Worm (Caenorhabditis elegans): ENCODE data around the gene acds-10.

- TF ChIP-seq hmg-4 (GFP tag; optimal IDR thresholded peaks at IDR 0.05), result no peak
- TF ChIP-seq tra-4 (tag; optimal IDR thresholded peaks at IDR 0.05), result no peak
- TF ChIP-seq ama-1 (optimal IDR thresholded peaks at IDR 0.05), result no peak
- no peak for TF ChIP-seq B0310.2 (tag; optimal IDR thresholded peaks at IDR 0.05)
- no peak for TF ChIP-seq pes-1 (GFP tag; IDR thresholded peaks at IDR 0.05)
- no peak for TF ChIP-seq flt-1 (GFP tag; IDR thresholded peaks at IDR 0.05)
- TF ChIP-seq hnd-1 (tag; optimal IDR thresholded peaks at IDR 0.05), result no peak
- TF ChIP-seq aly-1 (tag; optimal IDR thresholded peaks at IDR 0.05), result no peak
- TF ChIP-seq ceh-13 (GFP tag; optimal IDR thresholded peaks at IDR 0.05), result no peak
- TF ChIP-seq tbx-11 (GFP tag; IDR thresholded peaks at IDR 0.05), result no peak
- no peak for TF ChIP-seq sea-1 (GFP tag; conservative IDR thresholded peaks at IDR 0.05)
Observed at ce11 chrV:5798132-5798531, 50.5 kb downstream of the acds-10 start, which contains the start of gene nstp-3.

Data from whole organism, early embryonic.